Worm (Caenorhabditis elegans): ENCODE data around the gene Y57G11B.8.

The Y57G11B.8 gene

ce11 chrIV:14578650-14579193 is at the start of gene Y57G11B.8:
Y57G11B.8 (minus strand) TSS chrIV:14578700.
- TF ChIP-seq med-1 (GFP tag; optimal IDR thresholded peaks at IDR 0.05; ENCODE audit: insufficient read depth) = no peak
- TF ChIP-seq ztf-23 (GFP tag; IDR thresholded peaks at IDR 0.05) = no peak
- no peak for TF ChIP-seq klf-2 (GFP tag; conservative IDR thresholded peaks at IDR 0.05)
- TF ChIP-seq tab-1 (GFP tag; IDR thresholded peaks at IDR 0.05) = no peak
- TF ChIP-seq ref-1 (GFP tag; conservative IDR thresholded peaks at IDR 0.05) = no peak
- no peak for TF ChIP-seq T22C8.4 (GFP tag; IDR thresholded peaks at IDR 0.05)
- no peak for TF ChIP-seq cog-1 (tag; optimal IDR thresholded peaks at IDR 0.05)
- TF ChIP-seq ztf-29 (GFP tag; IDR thresholded peaks at IDR 0.05) = no peak
- no peak for TF ChIP-seq flt-1 (GFP tag; IDR thresholded peaks at IDR 0.05)

ce11 chrIV:14622109-14622508 is 43.6 kb upstream of the Y57G11B.8 start:
- 0 out of 2 replicates have a peak, but pooled peaks have one; percentile 27 for TF ChIP-seq flt-1 (GFP tag; IDR thresholded peaks at IDR 0.05)
- TF ChIP-seq ref-1 (GFP tag; conservative IDR thresholded peaks at IDR 0.05) = no peak
- TF ChIP-seq med-1 (GFP tag; optimal IDR thresholded peaks at IDR 0.05; ENCODE audit: insufficient read depth) = no peak

- TF ChIP-seq ztf-29 (GFP tag; IDR thresholded peaks at IDR 0.05) (no peak), ztf-23 (GFP tag; IDR thresholded peaks at IDR 0.05) (no peak), flt-1 (GFP tag; IDR thresholded peaks at IDR 0.05) (no peak), ref-1 (GFP tag; conservative IDR thresholded peaks at IDR 0.05) (no peak), tab-1 (GFP tag; IDR thresholded peaks at IDR 0.05) (no peak), T22C8.4 (GFP tag; IDR thresholded peaks at IDR 0.05) (no peak), med-1 (GFP tag; optimal IDR thresholded peaks at IDR 0.05; ENCODE audit: insufficient read depth) (no peak), klf-2 (GFP tag; conservative IDR thresholded peaks at IDR 0.05) (no peak), cog-1 (tag; optimal IDR thresholded peaks at IDR 0.05) (no peak)
Measured at ce11 chrIV:14621117-14621516, 42.6 kb upstream of the Y57G11B.8 start.

- TF ChIP-seq ztf-23 (GFP tag; IDR thresholded peaks at IDR 0.05) = no peak
- TF ChIP-seq ztf-29 (GFP tag; IDR thresholded peaks at IDR 0.05) = no peak
- TF ChIP-seq T22C8.4 (GFP tag; IDR thresholded peaks at IDR 0.05) = no peak
- TF ChIP-seq med-1 (GFP tag; optimal IDR thresholded peaks at IDR 0.05; ENCODE audit: insufficient read depth) = no peak
- TF ChIP-seq flt-1 (GFP tag; IDR thresholded peaks at IDR 0.05) = no peak
- TF ChIP-seq klf-2 (GFP tag; conservative IDR thresholded peaks at IDR 0.05) = no peak
- TF ChIP-seq cog-1 (tag; optimal IDR thresholded peaks at IDR 0.05) = no peak
- TF ChIP-seq tab-1 (GFP tag; IDR thresholded peaks at IDR 0.05) = no peak
- TF ChIP-seq ref-1 (GFP tag; conservative IDR thresholded peaks at IDR 0.05) = no peak
Measured at ce11 chrIV:14620543-14620942, 42.0 kb upstream of the Y57G11B.8 start.

- no peak for TF ChIP-seq T22C8.4 (GFP tag; IDR thresholded peaks at IDR 0.05)
- no peak for TF ChIP-seq ref-1 (GFP tag; conservative IDR thresholded peaks at IDR 0.05)
- TF ChIP-seq ztf-29 (GFP tag; IDR thresholded peaks at IDR 0.05) = no peak
- no peak for TF ChIP-seq tab-1 (GFP tag; IDR thresholded peaks at IDR 0.05)
- TF ChIP-seq ztf-23 (GFP tag; IDR thresholded peaks at IDR 0.05) = no peak
- no peak for TF ChIP-seq flt-1 (GFP tag; IDR thresholded peaks at IDR 0.05)
- no peak for TF ChIP-seq cog-1 (tag; optimal IDR thresholded peaks at IDR 0.05)
- TF ChIP-seq klf-2 (GFP tag; conservative IDR thresholded peaks at IDR 0.05) = no peak
- TF ChIP-seq med-1 (GFP tag; optimal IDR thresholded peaks at IDR 0.05; ENCODE audit: insufficient read depth) = no peak
Measured at ce11 chrIV:14620042-14620441, 41.5 kb upstream of the Y57G11B.8 start.

ce11 chrIV:14618551-14618950 is 40.1 kb upstream of the Y57G11B.8 start:
- TF ChIP-seq cog-1 (tag; optimal IDR thresholded peaks at IDR 0.05) (no peak), flt-1 (GFP tag; IDR thresholded peaks at IDR 0.05) (no peak), T22C8.4 (GFP tag; IDR thresholded peaks at IDR 0.05) (no peak), ztf-23 (GFP tag; IDR thresholded peaks at IDR 0.05) (no peak), ref-1 (GFP tag; conservative IDR thresholded peaks at IDR 0.05) (no peak), klf-2 (GFP tag; conservative IDR thresholded peaks at IDR 0.05) (no peak), tab-1 (GFP tag; IDR thresholded peaks at IDR 0.05) (no peak), ztf-29 (GFP tag; IDR thresholded peaks at IDR 0.05) (no peak), med-1 (GFP tag; optimal IDR thresholded peaks at IDR 0.05; ENCODE audit: insufficient read depth) (no peak)

ce11 chrIV:14617985-14618384 is 39.5 kb upstream of the Y57G11B.8 start:
- TF ChIP-seq klf-2 (GFP tag; conservative IDR thresholded peaks at IDR 0.05) (no peak), cog-1 (tag; optimal IDR thresholded peaks at IDR 0.05) (no peak), med-1 (GFP tag; optimal IDR thresholded peaks at IDR 0.05; ENCODE audit: insufficient read depth) (no peak), ztf-29 (GFP tag; IDR thresholded peaks at IDR 0.05) (no peak), ztf-23 (GFP tag; IDR thresholded peaks at IDR 0.05) (no peak), T22C8.4 (GFP tag; IDR thresholded peaks at IDR 0.05) (no peak), tab-1 (GFP tag; IDR thresholded peaks at IDR 0.05) (no peak), ref-1 (GFP tag; conservative IDR thresholded peaks at IDR 0.05) (no peak)

ce11 chrIV:14617498-14617897 is 39.0 kb upstream of the Y57G11B.8 start:
- TF ChIP-seq flt-1 (GFP tag; IDR thresholded peaks at IDR 0.05) (no peak), T22C8.4 (GFP tag; IDR thresholded peaks at IDR 0.05) (no peak), ztf-29 (GFP tag; IDR thresholded peaks at IDR 0.05) (no peak), ref-1 (GFP tag; conservative IDR thresholded peaks at IDR 0.05) (no peak), klf-2 (GFP tag; conservative IDR thresholded peaks at IDR 0.05) (no peak), ztf-23 (GFP tag; IDR thresholded peaks at IDR 0.05) (no peak), tab-1 (GFP tag; IDR thresholded peaks at IDR 0.05) (no peak), med-1 (GFP tag; optimal IDR thresholded peaks at IDR 0.05; ENCODE audit: insufficient read depth) (no peak), cog-1 (tag; optimal IDR thresholded peaks at IDR 0.05) (no peak)

ce11 chrIV:14617059-14617458 is 38.6 kb upstream of the Y57G11B.8 start:
- TF ChIP-seq flt-1 (GFP tag; IDR thresholded peaks at IDR 0.05) (no peak), tab-1 (GFP tag; IDR thresholded peaks at IDR 0.05) (no peak), T22C8.4 (GFP tag; IDR thresholded peaks at IDR 0.05) (no peak), cog-1 (tag; optimal IDR thresholded peaks at IDR 0.05) (no peak), ztf-23 (GFP tag; IDR thresholded peaks at IDR 0.05) (no peak), ztf-29 (GFP tag; IDR thresholded peaks at IDR 0.05) (no peak), ref-1 (GFP tag; conservative IDR thresholded peaks at IDR 0.05) (no peak), med-1 (GFP tag; optimal IDR thresholded peaks at IDR 0.05; ENCODE audit: insufficient read depth) (no peak), klf-2 (GFP tag; conservative IDR thresholded peaks at IDR 0.05) (no peak)

ce11 chrIV:14616303-14616702 is 37.8 kb upstream of the Y57G11B.8 start, which contains the start of gene dmd-6:
dmd-6 (plus strand) TSS chrIV:14616603.
- no peak for TF ChIP-seq ztf-29 (GFP tag; IDR thresholded peaks at IDR 0.05)
- no peak for TF ChIP-seq flt-1 (GFP tag; IDR thresholded peaks at IDR 0.05)
- no peak for TF ChIP-seq tab-1 (GFP tag; IDR thresholded peaks at IDR 0.05)
- no peak for TF ChIP-seq klf-2 (GFP tag; conservative IDR thresholded peaks at IDR 0.05)
- TF ChIP-seq ztf-23 (GFP tag; IDR thresholded peaks at IDR 0.05) = no peak
- TF ChIP-seq ref-1 (GFP tag; conservative IDR thresholded peaks at IDR 0.05) = no peak
- TF ChIP-seq T22C8.4 (GFP tag; IDR thresholded peaks at IDR 0.05) = no peak
- no peak for TF ChIP-seq cog-1 (tag; optimal IDR thresholded peaks at IDR 0.05)
- TF ChIP-seq med-1 (GFP tag; optimal IDR thresholded peaks at IDR 0.05; ENCODE audit: insufficient read depth) = no peak
